Worm (Caenorhabditis elegans): Measurements from ENCODE around the gene irld-25.

- no peak for TF ChIP-seq lin-13 (tag; optimal IDR thresholded peaks at IDR 0.05)
- TF ChIP-seq sptf-1 (tag; optimal IDR thresholded peaks at IDR 0.05) = no peak
Observed at ce11 chrV:15221330-15221729, at the start of gene irld-25.

Data from whole organism, mixed stage, embryonic.